Worm (Caenorhabditis elegans) whole organism, L1 larva: ENCODE data around the gene wdr-83.
A peak's percentile ranks its signal among the peaks of the same experiment; 100 is the strongest.

Source experiments
- C16A3.4 ChIP-seq: fragments of 150-350 bp; optimal IDR thresholded peaks from 2 replicates; lab custom pipeline; 2014; ENCODE audit warnings: missing biosample characterization, missing genetic modification characterization
- F16B12.6 ChIP-seq: fragments of 150-350 bp; optimal IDR thresholded peaks from 2 replicates; lab custom pipeline; 2014; ENCODE audit warnings: missing biosample characterization, missing genetic modification characterization
- Y116A8C.19 ChIP-seq: sonication (generic microtip); optimal IDR thresholded peaks from 2 replicates; lab custom pipeline; 2016; ENCODE audit warnings: missing compliant biosample characterization, missing genetic modification characterization, borderline replicate concordance
- alr-1 ChIP-seq: fragments of 200-800 bp; sonication (Bioruptor generic); optimal IDR thresholded peaks from 2 replicates; lab custom pipeline; 2018; ENCODE audit warnings: borderline replicate concordance, mild to moderate bottlenecking, missing genetic modification characterization, missing compliant biosample characterization
- ceh-8 ChIP-seq: fragments of 200-800 bp; sonication (Bioruptor generic); optimal IDR thresholded peaks from 2 replicates; lab custom pipeline; 2018; ENCODE audit warnings: mild to moderate bottlenecking, missing genetic modification characterization, moderate library complexity, missing compliant biosample characterization
- ceh-90 ChIP-seq: sonication (generic microtip); optimal IDR thresholded peaks from 2 replicates; lab custom pipeline; 2016; ENCODE audit warnings: missing genetic modification characterization, missing compliant biosample characterization
- ces-1 ChIP-seq: fragments of 150-350 bp; optimal IDR thresholded peaks from 2 replicates; lab custom pipeline; 2014; ENCODE audit warnings: missing biosample characterization, missing genetic modification reagents, missing genetic modification characterization
- dpl-1 ChIP-seq, 3 experiments: fragments of 150-350 bp in 2 of 3; sonication (generic microtip) in 1 of 3; optimal IDR thresholded peaks; 2 replicates each; lab custom pipeline; 2014 to 2017; ENCODE audit warnings: missing biosample characterization in 3 of 3, missing genetic modification characterization in 3 of 3, missing genetic modification reagents in 3 of 3
- efl-1 ChIP-seq, 4 experiments: fragments of 150-350 bp; optimal IDR thresholded peaks in 3 of 4; peaks in 1 of 4; 1 replicate in 1 of 4; 2 replicates in 3 of 4; lab custom pipeline; 2014; ENCODE audit warnings: missing biosample characterization in 2 of 4, missing genetic modification characterization in 2 of 4, missing genetic modification reagents in 2 of 4
- elt-2 ChIP-seq: sonication (generic microtip); optimal IDR thresholded peaks from 2 replicates; lab custom pipeline; 2016; ENCODE audit warnings: missing genetic modification characterization, mild to moderate bottlenecking, inconsistent platforms, missing compliant biosample characterization, missing genetic modification reagents
- ets-5 ChIP-seq: fragments of 200-800 bp; sonication (Bioruptor generic); IDR thresholded peaks from 2 replicates; pipeline ENCODE4 v1.3.6; 2022; ENCODE audit warnings: missing genetic modification characterization, missing compliant biosample characterization
- fkh-4 ChIP-seq: sonication (generic microtip); optimal IDR thresholded peaks from 2 replicates; lab custom pipeline; 2016; ENCODE audit warnings: missing compliant biosample characterization, missing genetic modification characterization, borderline replicate concordance
- fkh-8 ChIP-seq: sonication (generic microtip); optimal IDR thresholded peaks from 2 replicates; lab custom pipeline; 2016; ENCODE audit warnings: mild to moderate bottlenecking, missing genetic modification characterization, missing compliant biosample characterization
- hpl-2 ChIP-seq: fragments of 150-350 bp; optimal IDR thresholded peaks from 2 replicates; lab custom pipeline; 2014; ENCODE audit warnings: missing biosample characterization, missing genetic modification reagents, missing genetic modification characterization
- isw-1 ChIP-seq: fragments of 200-800 bp; sonication (Bioruptor generic); IDR thresholded peaks from 2 replicates; pipeline ENCODE4 v1.3.6; 2022; ENCODE audit warnings: missing genetic modification characterization, missing compliant biosample characterization
- lin-14 ChIP-seq: fragments of 200-800 bp; sonication (Bioruptor generic); optimal IDR thresholded peaks from 2 replicates; lab custom pipeline; 2018; ENCODE audit warnings: mild to moderate bottlenecking, missing genetic modification characterization, moderate library complexity, missing compliant biosample characterization
- lin-15B ChIP-seq: fragments of 150-350 bp; sonication (generic microtip); optimal IDR thresholded peaks from 3 replicates; lab custom pipeline; 2014; ENCODE audit warnings: missing biosample characterization, missing genetic modification characterization
- lin-35 ChIP-seq, 2 experiments: fragments of 150-350 bp; optimal IDR thresholded peaks; 2 replicates each; lab custom pipeline; 2014; ENCODE audit warnings: missing biosample characterization in 2 of 2, missing genetic modification characterization in 2 of 2, missing genetic modification reagents in 2 of 2
- lir-3 ChIP-seq: sonication (generic microtip); optimal IDR thresholded peaks from 2 replicates; lab custom pipeline; 2016; ENCODE audit warnings: mild to moderate bottlenecking, missing genetic modification characterization, moderate library complexity, missing compliant biosample characterization; ENCODE audit not compliant: poor library complexity
- mep-1 ChIP-seq: fragments of 150-350 bp; optimal IDR thresholded peaks from 2 replicates; lab custom pipeline; 2014; ENCODE audit warnings: missing biosample characterization, missing genetic modification characterization
- nhr-19 ChIP-seq: fragments of 200-800 bp; sonication (Bioruptor generic); conservative IDR thresholded peaks from 2 replicates; pipeline ENCODE4 v1.3.6; 2022; ENCODE audit warnings: missing genetic modification characterization, missing compliant biosample characterization
- nhr-20 ChIP-seq: sonication (generic microtip); optimal IDR thresholded peaks from 2 replicates; lab custom pipeline; 2016; ENCODE audit warnings: mild to moderate bottlenecking, missing genetic modification characterization, missing compliant biosample characterization
- nhr-47 ChIP-seq: sonication (generic microtip); optimal IDR thresholded peaks from 2 replicates; lab custom pipeline; 2016; ENCODE audit warnings: mild to moderate bottlenecking, missing genetic modification characterization, moderate library complexity, missing compliant biosample characterization
- nhr-71 ChIP-seq: sonication (generic microtip); optimal IDR thresholded peaks from 2 replicates; lab custom pipeline; 2016; ENCODE audit warnings: mild to moderate bottlenecking, missing genetic modification characterization, moderate library complexity, missing compliant biosample characterization
- nhr-77 ChIP-seq: fragments of 150-350 bp; optimal IDR thresholded peaks from 2 replicates; lab custom pipeline; 2014; ENCODE audit warnings: missing biosample characterization, missing genetic modification characterization
- nhr-85 ChIP-seq: sonication (generic microtip); peaks from one replicate; lab custom pipeline; 2016; ENCODE audit warnings: missing genetic modification characterization, inconsistent platforms, missing compliant biosample characterization
- nhr-90 ChIP-seq: sonication (generic microtip); optimal IDR thresholded peaks from 2 replicates; lab custom pipeline; 2016; ENCODE audit warnings: mild to moderate bottlenecking, missing genetic modification characterization, missing compliant biosample characterization; ENCODE audit not compliant: poor library complexity
- pag-3 ChIP-seq: sonication (generic microtip); optimal IDR thresholded peaks from 2 replicates; lab custom pipeline; 2017; ENCODE audit warnings: missing genetic modification characterization, mild to moderate bottlenecking, missing compliant biosample characterization, antibody characterized with exemption, borderline replicate concordance; ENCODE audit not compliant: insufficient read depth
- pqm-1 ChIP-seq: sonication (generic microtip); optimal IDR thresholded peaks from 3 replicates; lab custom pipeline; 2017; ENCODE audit warnings: missing biosample characterization, missing genetic modification characterization
- sox-4 ChIP-seq: sonication (generic microtip); optimal IDR thresholded peaks from 2 replicates; lab custom pipeline; 2016; ENCODE audit warnings: missing genetic modification characterization, missing compliant biosample characterization
- sptf-1 ChIP-seq: fragments of 150-350 bp; optimal IDR thresholded peaks from 2 replicates; lab custom pipeline; 2014; ENCODE audit warnings: missing biosample characterization, missing genetic modification characterization
- sup-37 ChIP-seq: fragments of 200-800 bp; sonication (Bioruptor generic); optimal IDR thresholded peaks from 2 replicates; lab custom pipeline; 2018; ENCODE audit warnings: mild to moderate bottlenecking, missing genetic modification characterization, missing compliant biosample characterization
- tbx-2 ChIP-seq: sonication (generic microtip); optimal IDR thresholded peaks from 2 replicates; lab custom pipeline; 2016; ENCODE audit warnings: missing genetic modification characterization, missing compliant biosample characterization
- tlp-1 ChIP-seq: fragments of 150-350 bp; optimal IDR thresholded peaks from 2 replicates; lab custom pipeline; 2014; ENCODE audit warnings: missing biosample characterization, missing genetic modification characterization
- unc-86 ChIP-seq: sonication (generic microtip); optimal IDR thresholded peaks from 2 replicates; lab custom pipeline; 2016; ENCODE audit warnings: missing genetic modification characterization, missing compliant biosample characterization
- vab-15 ChIP-seq: sonication (generic microtip); optimal IDR thresholded peaks from 2 replicates; lab custom pipeline; 2017; ENCODE audit warnings: missing genotype, mild to moderate bottlenecking, missing genetic modification characterization, missing compliant biosample characterization
- xbp-1 ChIP-seq: sonication (generic microtip); optimal IDR thresholded peaks from 2 replicates; lab custom pipeline; 2016; ENCODE audit warnings: missing genetic modification characterization, missing compliant biosample characterization
- zag-1 ChIP-seq: fragments of 150-350 bp; optimal IDR thresholded peaks from 2 replicates; lab custom pipeline; 2014; ENCODE audit warnings: missing biosample characterization, missing genetic modification characterization
- ztf-4 ChIP-seq: fragments of 150-350 bp; optimal IDR thresholded peaks from 2 replicates; lab custom pipeline; 2014; ENCODE audit warnings: missing biosample characterization, missing genetic modification characterization

Gene wdr-83

ce11 chrII:5032669-5033068 lies 1.2 kb upstream of the wdr-83 start (continued):
- peak; percentile 71 for TF ChIP-seq nhr-71 (tag; lab: Kevin White, UChicago)
- TF ChIP-seq nhr-85 (tag; lab: Kevin White, UChicago) = peak; percentile 45
- TF ChIP-seq dpl-1 (GFP tag; optimal IDR thresholded peaks at IDR 0.05; lab: Kevin White, UChicago) = peak in 2 of 3 experiments; percentile 33 to 45
- peak; percentile 48 for TF ChIP-seq fkh-8 (tag; lab: Kevin White, UChicago)
- TF ChIP-seq C16A3.4 (tag; lab: Kevin White, UChicago) = peak; percentile 41
- peak; percentile 55 for TF ChIP-seq xbp-1 (tag; lab: Kevin White, UChicago)
- peak; percentile 9 for TF ChIP-seq nhr-77
- TF ChIP-seq mep-1 = no peak
- peak; percentile 34 for TF ChIP-seq vab-15
- peak; percentile 48 for TF ChIP-seq F16B12.6
- no peak for TF ChIP-seq sptf-1
- peak; percentile 60 for TF ChIP-seq elt-2 (tag; lab: Kevin White, UChicago)
- TF ChIP-seq ceh-8 (GFP tag; lab: Kevin White, UChicago) = no peak
- no peak for TF ChIP-seq sox-4
- TF ChIP-seq alr-1 = no peak
- TF ChIP-seq nhr-90 (tag; lab: Kevin White, UChicago) = peak; percentile 38
- TF ChIP-seq nhr-19 (GFP tag; lab: Robert Waterston, UW) = peak; percentile 70
- TF ChIP-seq tlp-1 (tag; lab: Kevin White, UChicago) = no peak
- TF ChIP-seq nhr-20 (tag; lab: Kevin White, UChicago) = peak; percentile 69
- no peak for TF ChIP-seq ces-1 (GFP tag; lab: Kevin White, UChicago)
- TF ChIP-seq lin-35 (GFP tag; optimal IDR thresholded peaks at IDR 0.05; lab: Kevin White, UChicago) = peak; percentile 49 to 71
- TF ChIP-seq ceh-90 = no peak
- no peak for TF ChIP-seq pqm-1 (tag; lab: Kevin White, UChicago)
- TF ChIP-seq efl-1 (optimal IDR thresholded peaks at IDR 0.05; lab: Kevin White, UChicago) = peak; percentile 54 to 59
- peak; percentile 51 to 95 for TF ChIP-seq efl-1 (GFP tag; optimal IDR thresholded peaks at IDR 0.05 in 1 of 2; lab: Kevin White, UChicago)
- TF ChIP-seq unc-86 (tag; lab: Kevin White, UChicago) = peak; percentile 13
- TF ChIP-seq lin-14 = peak; percentile 40
- no peak for TF ChIP-seq hpl-2
- TF ChIP-seq, all 84 proteins: peak for 33

- TF ChIP-seq nhr-47 (tag; lab: Kevin White, UChicago) (no peak), zag-1 (tag; lab: Kevin White, UChicago) (no peak), isw-1 (GFP tag; lab: Robert Waterston, UW) (no peak), fkh-4 (tag; lab: Kevin White, UChicago) (no peak), sup-37 (GFP tag; lab: Kevin White, UChicago) (no peak), Y116A8C.19 (tag; lab: Kevin White, UChicago) (no peak), pag-3 (no peak), lin-15B (no peak), sptf-1 (no peak), lir-3 (tag; lab: Kevin White, UChicago) (no peak), lin-14 (no peak), ceh-8 (GFP tag; lab: Kevin White, UChicago) (no peak), ztf-4 (tag; lab: Kevin White, UChicago) (no peak), tbx-2 (tag; lab: Kevin White, UChicago) (no peak)
Measured at ce11 chrII:5027952-5028351, 3.6 kb downstream of the wdr-83 start.

- TF ChIP-seq elt-2 (tag; lab: Kevin White, UChicago) (peak; percentile 97), pqm-1 (tag; lab: Kevin White, UChicago) (no peak), efl-1 (optimal IDR thresholded peaks at IDR 0.05; lab: Kevin White, UChicago) (no peak), efl-1 (GFP tag; optimal IDR thresholded peaks at IDR 0.05 in 1 of 2; lab: Kevin White, UChicago) (peak in 1 of 2 experiments; percentile 72), ets-5 (GFP tag; lab: Robert Waterston, UW) (no peak), alr-1 (no peak)
Measured at ce11 chrII:5022381-5022855, 9.1 kb downstream of the wdr-83 start, which contains the start of the genes nsy-1 and F59A6.13. nsy-1 (plus strand) TSS chrII:5022757. F59A6.13 (plus strand) TSS chrII:5022805.
